Worm (Caenorhabditis elegans) whole organism, dauer: ENCODE results near the gene crh-1.

Source experiments
- unc-62 ChIP-seq: sonication (generic microtip); optimal IDR thresholded peaks from 2 replicates; lab custom pipeline; 2017; ENCODE audit warnings: missing biosample characterization, missing genetic modification reagents, missing genetic modification characterization

The crh-1 gene

DNA sequence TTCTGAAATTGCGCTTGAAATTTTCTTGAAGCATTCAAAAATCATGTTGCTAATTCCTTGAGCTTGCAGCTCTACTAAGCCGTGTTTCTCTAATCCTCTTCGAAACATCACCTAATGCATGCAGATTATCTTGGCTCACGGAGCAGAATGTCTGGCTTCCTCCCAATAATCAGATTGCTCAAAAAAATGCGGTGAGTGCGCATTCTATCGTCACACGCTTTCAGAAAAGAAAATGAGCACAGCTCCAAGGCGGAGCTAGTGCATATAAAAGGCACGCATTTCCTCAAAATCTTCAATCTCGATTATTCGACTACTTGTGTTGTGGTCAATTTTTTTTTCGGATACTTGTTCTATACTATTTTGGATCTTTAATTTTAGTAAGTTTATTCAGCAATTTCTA, 16.2 kb upstream of the crh-1 start:
- TF ChIP-seq unc-62, result no peak

DNA sequence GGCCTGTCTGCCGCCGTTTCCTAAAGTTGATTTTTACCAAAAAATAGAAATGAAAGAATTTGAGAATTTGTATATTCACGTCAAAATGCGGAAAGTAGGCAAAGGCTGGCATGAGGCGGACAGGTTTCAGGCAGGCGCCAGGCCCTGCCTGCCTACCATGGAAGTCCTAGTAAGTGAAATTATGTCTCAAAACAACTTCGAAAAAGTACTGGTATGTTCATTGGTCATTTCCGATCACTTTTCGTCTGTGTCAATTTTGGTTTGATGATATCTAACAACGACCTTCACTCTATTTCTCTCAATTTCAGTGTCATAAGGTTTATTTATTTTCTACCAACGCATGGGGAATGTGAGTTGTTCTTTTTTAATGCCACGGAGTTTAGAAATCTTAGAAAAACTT, 7.4 kb upstream of the crh-1 start, which contains the start of gene faah-6:
TSS of gene faah-6 (plus strand) at position 301 of the 400 bp plus-strand sequence.
- TF ChIP-seq unc-62, result no peak

DNA sequence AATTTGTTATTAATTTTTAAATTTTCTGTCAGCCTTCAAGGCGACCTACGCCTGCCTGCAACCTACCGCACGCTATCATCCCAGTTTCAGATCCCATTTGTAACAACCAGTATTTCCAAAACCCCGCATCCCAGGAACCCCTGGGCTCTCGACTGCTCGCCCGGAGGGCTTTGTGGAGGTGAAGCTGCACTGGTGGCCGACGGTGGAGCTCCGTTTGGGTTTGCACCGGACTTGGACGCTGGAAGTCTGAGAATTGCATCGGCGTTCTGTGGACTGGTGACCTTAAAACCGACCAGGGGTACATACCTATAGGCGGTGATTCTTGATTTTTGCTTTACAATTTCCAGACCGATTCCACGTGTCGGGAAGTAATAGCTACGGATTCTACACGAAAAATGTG, 6.1 kb upstream of the crh-1 start:
- TF ChIP-seq unc-62, result no peak

DNA sequence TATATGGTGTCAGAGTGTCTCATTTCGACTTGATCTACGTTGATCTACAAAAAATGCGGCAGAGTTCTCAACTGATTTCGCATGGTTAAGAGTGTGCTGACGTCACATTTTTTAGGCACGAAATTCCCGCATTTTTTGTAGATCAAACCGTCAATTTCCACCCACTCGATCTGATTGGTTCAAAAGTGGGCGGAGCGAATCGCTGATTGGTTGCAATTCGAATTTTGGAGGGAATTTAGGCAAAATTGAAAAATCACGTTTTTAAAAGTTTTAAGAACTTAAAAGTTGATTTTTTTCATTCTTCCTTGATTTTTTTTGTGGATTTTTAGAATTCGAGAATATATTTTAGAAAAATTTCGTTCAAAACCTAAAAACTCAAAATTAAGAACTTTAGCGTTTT, 1.2 kb upstream of the crh-1 start:
- TF ChIP-seq unc-62, result no peak

DNA sequence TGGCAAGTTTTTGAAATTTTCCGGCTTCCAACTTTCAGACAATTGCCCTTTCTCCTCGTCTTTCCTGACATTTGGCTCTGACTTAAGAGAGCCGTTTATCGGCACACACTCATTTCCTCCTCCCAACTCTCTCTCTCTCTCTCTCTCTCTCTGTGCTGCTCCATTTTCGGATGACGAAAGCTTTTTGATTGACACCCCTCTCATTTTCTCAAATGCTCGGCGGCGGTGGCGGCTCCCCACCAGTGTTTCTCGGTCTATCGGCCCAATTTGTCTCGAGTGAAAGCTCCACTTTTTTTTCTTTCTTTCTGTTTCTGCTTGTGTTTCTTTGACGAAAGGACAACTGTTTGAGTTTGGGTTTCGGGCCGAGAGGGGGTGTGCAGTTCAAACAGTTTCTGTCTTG, 2.2 kb downstream of the crh-1 start:
- TF ChIP-seq unc-62, result no peak

DNA sequence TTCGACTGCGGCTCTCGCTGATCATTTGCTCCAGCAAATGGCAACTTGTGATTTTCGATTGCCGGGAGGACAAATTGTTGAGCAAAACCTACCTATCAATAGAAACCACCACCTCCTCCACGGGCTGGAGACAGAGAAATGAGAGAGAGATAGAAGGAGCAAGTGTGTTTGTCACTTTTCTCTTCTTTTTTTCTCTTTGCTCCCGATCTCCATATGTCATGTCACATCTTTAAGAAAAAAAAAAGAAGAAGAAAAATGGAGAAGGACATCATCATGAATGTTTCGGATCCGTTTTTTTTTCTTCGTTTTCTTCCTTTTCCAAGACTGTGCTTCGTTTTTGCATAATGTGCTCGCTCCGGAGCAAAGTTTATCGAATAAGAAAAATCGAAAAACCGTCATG, 3.2 kb downstream of the crh-1 start:
- TF ChIP-seq unc-62, result no peak

DNA sequence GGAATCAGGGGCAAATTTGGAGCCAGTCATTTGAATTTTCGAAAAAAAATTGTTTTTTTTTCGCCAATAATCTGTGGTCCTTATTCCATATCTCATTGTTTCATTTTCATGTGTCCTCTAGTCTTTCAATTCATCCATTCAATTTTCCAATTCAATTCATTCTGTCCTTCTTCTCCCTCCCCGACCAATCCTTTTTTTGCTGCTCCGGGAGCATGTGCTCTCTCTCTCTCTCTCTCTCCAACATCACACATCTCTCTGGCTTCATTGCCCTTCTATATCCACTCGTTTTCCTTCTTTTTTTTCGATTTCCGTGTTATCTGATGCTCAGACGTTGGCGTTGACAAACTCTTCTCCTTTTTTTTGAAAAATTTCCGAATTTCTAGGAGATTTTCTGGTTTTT, 5.8 kb downstream of the crh-1 start:
- TF ChIP-seq unc-62, result no peak

DNA sequence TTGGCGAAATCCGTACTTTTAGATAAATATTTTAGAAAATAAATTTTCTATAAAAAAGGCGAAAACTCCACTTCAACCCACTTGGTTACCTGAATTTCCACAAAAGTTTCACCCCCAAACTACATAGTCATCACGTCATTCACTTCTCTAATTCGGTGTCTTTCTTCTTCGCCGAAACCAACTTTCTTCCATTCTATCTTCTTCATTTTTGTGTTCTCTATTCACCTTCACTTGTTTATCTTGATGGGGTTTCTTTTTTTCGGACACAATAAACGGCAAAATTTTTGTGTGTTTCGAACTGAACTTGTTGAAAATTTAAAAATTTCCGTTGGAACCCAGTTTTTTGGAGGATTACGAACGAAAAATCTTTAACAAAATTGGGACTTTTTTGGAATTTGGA, 9.3 kb downstream of the crh-1 start:
- TF ChIP-seq unc-62, result no peak

DNA sequence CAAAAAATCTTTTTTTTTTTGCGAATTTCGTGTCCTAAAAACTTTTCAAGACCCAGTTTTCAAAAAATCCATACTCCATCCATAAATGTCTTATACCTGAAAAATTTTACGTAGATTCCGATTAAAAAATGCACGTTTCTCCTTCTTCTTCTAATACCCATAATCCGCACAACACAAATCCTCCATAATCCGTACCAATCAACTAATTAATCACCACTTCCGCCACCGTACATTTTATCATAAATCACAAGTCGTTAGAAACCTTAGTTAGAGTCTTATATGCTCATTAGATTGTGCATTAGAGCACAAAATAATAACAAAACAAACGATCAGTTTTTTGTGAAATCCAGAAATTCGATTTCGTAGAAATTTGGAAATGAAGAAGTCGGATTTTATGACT, 11.4 kb downstream of the crh-1 start:
- TF ChIP-seq unc-62, result no peak

DNA sequence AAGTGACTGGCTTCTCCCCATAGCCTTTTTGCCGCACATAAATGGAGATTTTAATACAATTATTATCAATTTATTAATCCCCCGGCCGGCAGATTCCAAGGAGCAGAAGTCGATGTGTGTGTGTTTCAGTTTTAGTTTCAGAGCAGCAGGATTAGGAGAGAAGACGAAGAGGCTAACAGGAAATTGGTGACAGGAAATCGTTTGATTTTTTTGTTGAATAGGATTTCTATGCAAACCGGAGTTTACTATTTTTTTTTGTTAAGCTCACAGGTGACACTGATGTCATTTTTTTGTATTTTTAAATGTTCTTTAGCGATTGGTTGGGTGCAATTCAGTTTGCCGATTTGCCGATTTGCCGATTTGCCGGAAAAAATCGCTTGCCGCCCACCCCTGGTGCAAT, 22.9 kb downstream of the crh-1 start:
- TF ChIP-seq unc-62, result no peak

DNA sequence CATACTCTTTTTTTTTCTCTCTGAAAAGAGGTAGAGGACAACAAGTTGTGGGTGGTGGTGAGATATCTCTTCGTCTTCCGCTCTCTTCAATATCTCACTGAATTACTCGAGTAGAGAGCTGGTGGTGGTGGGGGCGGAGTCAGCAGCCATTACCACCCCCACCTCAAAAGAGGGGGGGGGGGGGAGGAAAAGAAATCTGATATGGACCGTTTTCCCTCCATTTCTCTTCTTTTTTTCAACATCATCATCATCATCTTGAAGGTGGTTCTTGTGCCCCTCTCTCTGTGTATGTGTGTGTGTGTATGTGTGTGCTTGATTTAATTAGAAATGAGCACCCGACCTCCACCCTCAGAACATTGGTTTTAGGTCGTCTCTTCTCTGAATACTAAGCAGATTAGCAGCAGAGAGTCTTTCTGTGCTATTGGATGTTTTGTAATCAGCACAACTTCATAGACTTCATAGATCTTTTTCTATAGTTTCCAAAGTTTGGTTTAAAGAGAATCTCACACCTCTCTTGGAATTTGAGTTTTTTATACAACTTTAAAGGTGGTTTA, 24.0 kb downstream of the crh-1 start:
- TF ChIP-seq unc-62, result no peak

DNA sequence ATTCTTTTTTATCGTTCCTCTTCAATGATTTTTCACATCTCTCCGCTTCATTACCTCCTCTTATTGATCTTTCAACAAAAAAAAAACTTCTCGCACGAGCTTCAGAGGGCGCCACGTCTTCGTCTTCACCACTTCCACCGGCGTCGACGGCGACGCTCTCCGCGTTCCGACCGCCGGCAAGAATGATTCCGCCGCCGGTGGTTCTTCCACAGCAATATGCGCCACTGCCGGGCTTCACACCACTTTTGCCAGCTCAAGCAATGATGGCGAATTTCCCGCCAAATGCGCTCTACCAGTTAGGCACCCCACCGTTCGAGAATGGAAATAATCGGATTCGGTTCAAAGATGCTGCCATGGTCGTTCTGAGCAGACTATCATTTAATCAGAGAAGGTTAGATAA, 25.5 kb downstream of the crh-1 start:
- TF ChIP-seq unc-62, result no peak

DNA sequence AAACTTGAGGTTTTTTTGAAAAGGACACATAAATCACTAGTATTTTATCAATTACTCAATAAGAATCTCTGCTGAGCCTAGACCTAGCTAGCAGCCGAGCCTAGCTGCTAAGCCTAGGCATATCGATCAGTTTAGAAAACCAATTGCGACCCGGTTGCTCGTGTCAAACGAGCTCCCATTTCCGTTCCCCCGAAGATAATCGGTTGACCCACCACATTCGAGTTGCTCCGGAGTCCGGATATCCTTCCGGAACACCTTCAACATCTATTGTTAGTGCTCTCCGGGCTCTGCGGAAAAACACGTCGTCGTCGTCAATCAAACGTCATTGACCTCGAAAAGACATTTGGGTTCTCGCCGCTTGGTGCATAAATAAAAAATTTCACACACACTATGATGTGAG, 26.2 kb downstream of the crh-1 start:
- TF ChIP-seq unc-62, result no peak

DNA sequence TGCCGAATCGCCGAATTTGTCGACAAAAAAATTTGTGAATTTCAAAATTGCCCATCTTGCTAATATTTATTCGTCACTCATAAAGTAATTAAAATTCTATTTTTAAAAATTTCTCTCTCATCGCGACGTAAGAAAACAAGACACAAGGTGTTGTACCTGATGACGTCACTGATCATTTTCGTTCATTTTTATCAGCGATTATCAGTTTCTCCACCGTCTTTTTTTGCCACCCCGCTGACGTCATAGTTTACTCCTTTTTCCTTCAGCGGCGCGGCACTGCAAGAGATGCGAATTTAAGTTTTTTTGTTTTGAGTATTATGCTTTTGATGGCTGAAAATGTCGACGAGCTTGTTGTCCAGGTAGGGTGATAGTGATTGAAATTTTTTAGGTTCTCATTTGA, 27.2 kb downstream of the crh-1 start:
- TF ChIP-seq unc-62, result no peak

DNA sequence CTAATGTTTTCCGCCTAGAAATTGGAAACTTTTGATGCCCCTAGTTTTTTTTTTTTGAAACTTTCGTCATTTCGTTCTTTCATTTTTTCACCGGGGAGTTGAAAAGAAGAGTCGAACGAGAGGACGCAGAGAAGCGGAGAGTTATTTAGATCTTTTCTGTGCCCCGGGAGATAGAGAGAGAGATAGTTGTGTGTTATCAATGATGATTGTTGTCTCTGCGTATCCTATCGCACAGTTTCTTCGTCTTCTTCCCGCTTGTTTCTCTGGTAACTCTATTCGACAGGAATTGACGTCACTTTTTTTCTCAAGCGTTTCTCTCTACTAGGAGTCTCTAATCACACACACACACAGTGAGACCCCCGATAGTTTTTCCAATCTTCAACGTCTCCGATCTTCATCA, 31.7 kb downstream of the crh-1 start:
- TF ChIP-seq unc-62, result no peak

DNA sequence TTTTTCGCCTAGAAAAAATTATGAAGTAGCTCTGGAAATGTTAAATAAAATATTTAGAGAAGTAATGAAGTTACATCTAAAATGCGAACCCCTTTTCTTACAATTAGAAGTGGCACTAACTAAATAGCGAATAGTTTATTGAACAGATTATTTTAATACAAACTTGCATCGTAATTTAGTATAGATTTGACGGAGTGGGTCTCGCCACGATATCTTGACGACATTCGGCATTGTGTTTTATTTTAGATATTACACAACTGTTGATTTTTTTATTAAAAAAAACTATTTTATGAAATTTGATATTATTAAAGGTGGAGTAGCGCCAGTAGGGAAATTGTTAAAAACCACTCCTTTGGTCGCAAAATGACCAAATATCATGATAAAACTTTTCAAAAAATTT, 32.3 kb downstream of the crh-1 start:
- TF ChIP-seq unc-62, result no peak

DNA sequence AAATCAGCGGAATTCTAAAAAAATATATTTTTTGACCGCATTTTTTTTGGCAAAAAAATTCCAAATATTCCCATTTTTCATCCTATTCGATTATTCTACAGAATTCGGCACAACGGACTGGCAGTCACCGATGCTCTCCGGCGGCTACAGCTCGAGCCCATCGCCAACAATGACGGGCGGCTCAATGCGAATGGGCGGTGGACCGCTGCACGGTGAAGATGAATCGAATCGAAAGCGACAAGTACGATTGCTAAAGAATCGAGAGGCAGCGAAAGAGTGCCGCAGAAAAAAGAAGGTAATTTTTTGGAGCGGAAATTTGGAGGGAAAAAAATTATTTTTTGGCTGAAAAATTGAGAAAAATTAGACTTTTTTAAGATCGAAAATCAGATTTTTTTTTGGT, 34.8 kb downstream of the crh-1 start:
- TF ChIP-seq unc-62, result no peak

DNA sequence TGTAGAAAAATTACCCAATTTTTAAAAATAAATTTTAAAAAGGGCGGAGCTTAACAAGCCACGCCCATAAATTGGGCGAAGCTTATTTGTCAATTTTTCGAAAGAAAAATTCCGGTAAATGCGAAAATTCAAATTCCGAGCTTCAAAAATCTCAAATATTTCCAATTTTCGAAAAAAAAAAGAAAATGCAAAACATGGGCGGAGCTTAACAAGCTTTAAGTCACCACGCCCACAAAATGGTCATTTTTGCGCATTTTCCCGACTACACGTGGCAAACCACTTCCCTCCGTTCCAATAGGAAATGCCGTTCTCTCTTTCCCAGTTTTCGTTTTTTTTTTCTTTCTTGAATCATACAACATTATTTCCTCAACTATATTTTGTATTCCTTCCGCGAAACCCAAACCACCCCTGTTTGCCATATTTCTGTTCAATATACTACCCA, 37.0 kb downstream of the crh-1 start:
- TF ChIP-seq unc-62, result no peak

DNA sequence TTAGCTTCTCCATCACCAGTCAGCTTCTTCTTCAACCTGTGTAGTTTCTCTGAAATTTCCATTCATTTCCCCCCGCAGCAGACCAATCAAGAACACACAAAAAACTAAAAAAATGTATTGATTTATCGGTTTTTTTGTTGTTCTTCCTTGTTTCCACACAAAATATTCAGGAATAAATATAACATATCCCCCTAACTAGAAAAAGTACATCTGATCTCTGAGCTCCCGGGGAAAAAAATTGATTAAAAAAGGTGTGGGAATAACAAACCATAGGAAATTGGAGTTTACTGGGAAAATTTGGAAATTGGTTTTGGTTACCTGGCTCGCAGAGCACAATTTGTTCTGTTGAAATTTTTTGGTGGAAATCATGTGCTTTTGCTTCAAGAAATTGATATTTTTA, 37.4 kb downstream of the crh-1 start, which contains the start of gene Y41C4A.22:
TSS of gene Y41C4A.22 (plus strand) at position 301 of the 400 bp plus-strand sequence.
- no peak for TF ChIP-seq unc-62
